Worm (Caenorhabditis elegans): Measurements from ENCODE around the gene F49H12.2.

DNA sequence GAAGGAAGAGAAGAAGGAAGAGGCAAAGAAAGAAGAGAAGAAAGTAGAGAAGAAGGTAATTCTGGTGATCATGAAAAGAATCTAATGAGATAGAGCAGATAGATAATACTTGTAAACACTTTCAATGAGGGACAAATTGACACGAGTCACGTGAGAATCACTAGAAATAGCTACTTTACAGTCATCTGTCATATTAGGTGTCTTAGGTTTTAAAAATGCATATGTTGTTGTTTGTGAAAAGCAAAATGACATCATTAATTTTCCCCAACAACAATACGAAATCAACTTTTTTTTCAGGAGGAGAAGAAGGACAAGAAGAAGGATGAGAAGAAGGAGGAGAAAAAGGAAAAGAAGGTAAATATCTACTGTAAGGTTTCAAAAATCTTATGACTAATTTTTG lies 9.9 kb upstream of the F49H12.2 start:
- TF ChIP-seq B0310.2 (tag; optimal IDR thresholded peaks at IDR 0.05) (no peak), ama-1 (optimal IDR thresholded peaks at IDR 0.05) (no peak), sea-1 (GFP tag; conservative IDR thresholded peaks at IDR 0.05) (no peak), ceh-36 (tag; optimal IDR thresholded peaks at IDR 0.05) (no peak), hmg-4 (GFP tag; optimal IDR thresholded peaks at IDR 0.05) (no peak), tbx-11 (GFP tag; IDR thresholded peaks at IDR 0.05) (no peak), tra-4 (tag; optimal IDR thresholded peaks at IDR 0.05) (no peak), ceh-13 (GFP tag; optimal IDR thresholded peaks at IDR 0.05) (no peak), hmbx-1 (tag; optimal IDR thresholded peaks at IDR 0.05) (no peak), pes-1 (GFP tag; IDR thresholded peaks at IDR 0.05) (no peak)
